Fruit fly (Drosophila melanogaster) whole organism, prepupa: Measurements from ENCODE around the gene CG3165.

Source experiments
- CG16779 ChIP-seq: fragments of 200-800 bp; sonication (Bioruptor generic); optimal IDR thresholded peaks from 3 replicates; lab custom pipeline; 2017; ENCODE audit warnings: missing biosample characterization, mild to moderate bottlenecking, missing genetic modification characterization
- Sox102F ChIP-seq: fragments of 200-800 bp; sonication (Bioruptor generic); optimal IDR thresholded peaks from 2 replicates; lab custom pipeline; 2016; ENCODE audit warnings: missing biosample characterization, mild to moderate bottlenecking, missing genetic modification characterization
- acj6 ChIP-seq: fragments of 200-800 bp; sonication (Bioruptor generic); optimal IDR thresholded peaks from 3 replicates; lab custom pipeline; 2016; ENCODE audit warnings: missing biosample characterization, missing genetic modification characterization
- dac ChIP-seq: fragments of 200-800 bp; sonication (Bioruptor generic); optimal IDR thresholded peaks from 2 replicates; lab custom pipeline; 2017; ENCODE audit warnings: missing biosample characterization, mild to moderate bottlenecking, missing genetic modification characterization
- fd85E ChIP-seq: fragments of 200-800 bp; sonication (Bioruptor generic); optimal IDR thresholded peaks from 3 replicates; lab custom pipeline; 2016; ENCODE audit warnings: missing biosample characterization, missing genetic modification characterization
- fkh ChIP-seq: fragments of 200-800 bp; sonication (Bioruptor generic); optimal IDR thresholded peaks from 3 replicates; lab custom pipeline; 2017; ENCODE audit warnings: missing biosample characterization, mild to moderate bottlenecking, missing genetic modification characterization, moderate library complexity
- spab ChIP-seq: fragments of 200-800 bp; sonication (Bioruptor generic); optimal IDR thresholded peaks from 2 replicates; lab custom pipeline; 2017; ENCODE audit warnings: missing biosample characterization, mild to moderate bottlenecking, missing genetic modification characterization, missing genetic modification reagents
- vri ChIP-seq: fragments of 200-800 bp; sonication (Bioruptor generic); optimal IDR thresholded peaks from 3 replicates; lab custom pipeline; 2016; ENCODE audit warnings: missing biosample characterization, mild to moderate bottlenecking, missing genetic modification characterization

dm6 chr2L:3001953-3002352, 25.0 kb downstream of the CG3165 start:
- TF ChIP-seq dac (GFP tag; lab: Kevin White, UChicago) (no peak), fd85E (no peak), vri (GFP tag; lab: Kevin White, UChicago) (no peak), fkh (GFP tag; lab: Kevin White, UChicago) (no peak), CG16779 (no peak), Sox102F (GFP tag; lab: Kevin White, UChicago) (no peak), spab (GFP tag; lab: Kevin White, UChicago) (no peak), acj6 (GFP tag; lab: Kevin White, UChicago) (no peak)
